Worm (Caenorhabditis elegans): ENCODE measurements around the gene clec-143.

Gene clec-143

DNA sequence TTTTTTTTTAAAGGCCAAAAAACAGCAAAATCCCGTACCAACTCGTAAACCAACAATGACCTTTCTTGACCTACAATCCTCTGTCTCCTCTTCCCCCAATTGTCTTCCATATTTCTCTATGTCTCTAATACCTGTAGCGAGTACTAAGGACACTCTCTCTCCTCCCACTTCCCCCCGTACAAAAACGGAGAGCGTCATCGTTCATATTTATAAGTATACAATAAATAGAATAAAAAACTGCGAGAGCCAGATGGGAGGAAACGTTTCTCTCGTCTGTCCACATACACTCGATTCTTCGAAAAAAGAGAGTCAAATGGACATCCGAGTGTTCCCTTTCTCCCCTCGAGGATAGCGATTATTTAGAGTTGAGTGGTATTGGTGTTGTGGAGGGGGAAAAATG, 34.6 kb upstream of the clec-143 start (continued):
- TF ChIP-seq unc-39 (tag; optimal IDR thresholded peaks at IDR 0.05) (no peak), ztf-7 (tag; optimal IDR thresholded peaks at IDR 0.05) (no peak), zip-2 (tag; optimal IDR thresholded peaks at IDR 0.05) (no peak), pha-4 (GFP tag; IDR thresholded peaks at IDR 0.05) (no peak), pha-4 (tag; optimal IDR thresholded peaks at IDR 0.05) (peak; percentile 88), Y75B8A.6 (GFP tag; IDR thresholded peaks at IDR 0.05) (no peak)

DNA sequence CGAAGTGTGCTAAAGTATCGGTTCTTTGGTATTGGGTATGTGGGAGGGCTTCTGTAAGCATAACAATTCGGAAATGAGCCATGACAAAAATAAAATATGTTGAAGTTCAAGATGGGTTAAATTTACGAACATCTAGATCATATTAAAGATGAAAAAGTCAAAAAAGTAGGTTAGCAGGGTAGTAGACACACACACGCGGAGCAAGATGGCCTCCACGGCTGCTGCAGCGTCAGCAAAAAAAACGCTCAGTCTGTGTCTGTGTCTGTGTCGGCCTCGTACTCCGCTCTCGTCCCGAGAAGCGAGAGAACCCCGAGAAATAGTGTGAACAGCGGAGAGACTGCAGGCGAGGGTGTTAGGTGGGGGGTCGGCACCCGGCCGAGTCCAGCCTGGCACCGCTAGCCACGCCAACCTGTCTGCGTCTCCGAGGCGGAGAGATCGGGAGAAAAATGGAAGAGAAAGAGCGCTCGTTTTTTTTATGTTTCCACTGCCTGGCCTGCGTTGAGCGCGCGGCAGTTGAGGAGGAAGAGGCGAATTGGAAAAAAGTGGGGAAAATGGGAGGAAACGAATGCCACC, 32.5 kb upstream of the clec-143 start, which contains the start of gene myrf-1:
Gene myrf-1 (minus strand): TSS at position 51 of the 573 bp plus-strand sequence.
- TF ChIP-seq nhr-28 (tag; optimal IDR thresholded peaks at IDR 0.05) (peak; percentile 83), nhr-42 (GFP tag; IDR thresholded peaks at IDR 0.05) (peak; percentile 69; the same call in 1 of the 2 replicates), unc-62 (GFP tag; optimal IDR thresholded peaks at IDR 0.05 in 1 of 2) (peak in 1 of 2 experiments; percentile 85), unc-62 (tag; optimal IDR thresholded peaks at IDR 0.05) (no peak), pqm-1 (tag; optimal IDR thresholded peaks at IDR 0.05) (peak; percentile 19), ZK546.5 (tag; optimal IDR thresholded peaks at IDR 0.05) (no peak), ces-1 (GFP tag; optimal IDR thresholded peaks at IDR 0.05) (no peak), T20F7.1 (GFP tag; optimal IDR thresholded peaks at IDR 0.05) (peak; percentile 44), zfp-2 (tag; optimal IDR thresholded peaks at IDR 0.05) (peak; percentile 10), attf-4 (tag; optimal IDR thresholded peaks at IDR 0.05) (no peak), tra-1 (GFP tag; IDR thresholded peaks at IDR 0.05) (peak; percentile 73; the same call in 1 of the 2 replicates), R02D3.7 (tag; optimal IDR thresholded peaks at IDR 0.05) (no peak), snpc-1.2 (GFP tag; IDR thresholded peaks at IDR 0.05) (no peak), T26A8.4 (GFP tag; IDR thresholded peaks at IDR 0.05) (peak; percentile 90), daf-12 (tag; optimal IDR thresholded peaks at IDR 0.05) (no peak), nhr-77 (tag; optimal IDR thresholded peaks at IDR 0.05) (peak; percentile 89), F10B5.3 (tag; optimal IDR thresholded peaks at IDR 0.05) (peak; percentile 55), nhr-111 (GFP tag; optimal IDR thresholded peaks at IDR 0.05) (no peak), hlh-11 (tag; optimal IDR thresholded peaks at IDR 0.05) (peak; percentile 98), fkh-10 (GFP tag; optimal IDR thresholded peaks at IDR 0.05) (peak; percentile 7), cey-2 (tag; optimal IDR thresholded peaks at IDR 0.05; ENCODE audit: borderline replicate concordance, insufficient read depth) (no peak), zip-2 (tag; optimal IDR thresholded peaks at IDR 0.05) (no peak), spr-1 (tag; optimal IDR thresholded peaks at IDR 0.05) (peak; percentile 74), lin-1 (GFP tag; IDR thresholded peaks at IDR 0.05) (peak; percentile 78), Y5F2A.4 (GFP tag; optimal IDR thresholded peaks at IDR 0.05) (no peak), nhr-11 (tag; optimal IDR thresholded peaks at IDR 0.05) (peak; percentile 95), F44E2.7 (GFP tag; IDR thresholded peaks at IDR 0.05) (no peak), gei-8 (GFP tag; optimal IDR thresholded peaks at IDR 0.05) (peak; percentile 48), dmd-6 (GFP tag; IDR thresholded peaks at IDR 0.05) (peak; percentile 84), egl-27 (tag; optimal IDR thresholded peaks at IDR 0.05) (no peak), lin-13 (GFP tag; optimal IDR thresholded peaks at IDR 0.05) (peak; percentile 47), skn-1 (tag; optimal IDR thresholded peaks at IDR 0.05) (no peak), arid-1 (GFP tag; conservative IDR thresholded peaks at IDR 0.05) (peak; percentile 79), hmg-1.1 (GFP tag; IDR thresholded peaks at IDR 0.05) (peak; percentile 94), ztf-7 (tag; optimal IDR thresholded peaks at IDR 0.05) (peak; percentile 36), mdl-1 (tag; optimal IDR thresholded peaks at IDR 0.05) (peak; percentile 59 to 92), mes-2 (tag; optimal IDR thresholded peaks at IDR 0.05; ENCODE audit: poor library complexity, severe bottlenecking) (peak; percentile 81), Y75B8A.6 (GFP tag; IDR thresholded peaks at IDR 0.05) (no peak), nhr-41 (GFP tag; IDR thresholded peaks at IDR 0.05) (peak; percentile 99), F37D6.2 (tag; optimal IDR thresholded peaks at IDR 0.05) (peak; percentile 70), madf-5 (GFP tag; IDR thresholded peaks at IDR 0.05) (0 out of 4 replicates have a peak, but pooled peaks of 1 of the 2 experiments have one; percentile 73), mxl-2 (GFP tag; conservative IDR thresholded peaks at IDR 0.05) (no peak; the same call in 1 of the 2 replicates), ztf-11 (tag; optimal IDR thresholded peaks at IDR 0.05) (no peak), ceh-44 (GFP tag; IDR thresholded peaks at IDR 0.05) (0 out of 2 replicates have a peak, but pooled peaks have one; percentile 42), ceh-20 (GFP tag; IDR thresholded peaks at IDR 0.05) (peak; percentile 73), saeg-2 (GFP tag; IDR thresholded peaks at IDR 0.05) (peak; percentile 84; the same call in 1 of the 2 replicates), unc-39 (tag; optimal IDR thresholded peaks at IDR 0.05) (no peak)
